Worm (Caenorhabditis elegans): ENCODE results near the gene C12D8.13.

C12D8.13 gene

ce11 chrV:10173653-10174052 is 46.9 kb downstream of the C12D8.13 start, which contains the start of gene egl-3:
egl-3 (minus strand) TSS chrV:10173753.
- TF ChIP-seq klf-2 (GFP tag; conservative IDR thresholded peaks at IDR 0.05) (no peak), ztf-29 (GFP tag; IDR thresholded peaks at IDR 0.05) (no peak), T22C8.4 (GFP tag; IDR thresholded peaks at IDR 0.05) (no peak), flt-1 (GFP tag; IDR thresholded peaks at IDR 0.05) (no peak), tab-1 (GFP tag; IDR thresholded peaks at IDR 0.05) (no peak), ztf-23 (GFP tag; IDR thresholded peaks at IDR 0.05) (no peak), cog-1 (tag; optimal IDR thresholded peaks at IDR 0.05) (no peak), med-1 (GFP tag; optimal IDR thresholded peaks at IDR 0.05; ENCODE audit: insufficient read depth) (no peak)
